Fruit fly (Drosophila melanogaster): ENCODE measurements around the gene CG3703.

DNA sequence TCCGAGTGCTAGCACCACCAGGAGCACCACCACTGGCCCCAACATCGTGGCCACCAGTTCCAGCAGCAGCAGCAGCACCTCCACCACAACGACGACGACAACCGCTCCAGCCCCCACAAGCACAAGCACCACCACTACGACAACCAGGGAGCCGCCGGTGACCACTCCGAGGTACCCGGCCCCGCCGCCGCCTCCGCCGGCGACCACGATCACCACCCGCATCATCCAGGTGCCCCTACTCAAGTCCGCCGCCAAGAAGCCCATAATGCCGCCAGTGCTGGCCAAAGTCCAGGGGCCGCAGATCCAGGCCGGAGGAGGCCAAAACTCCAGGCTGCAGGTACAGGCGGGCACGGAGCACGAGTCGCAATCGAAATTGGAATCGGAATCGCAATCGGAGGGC is 11.6 kb downstream of the CG3703 start:
- no peak for TF ChIP-seq CTCF (optimal IDR thresholded peaks at IDR 0.05)
- TF ChIP-seq CG8478 (optimal IDR thresholded peaks at IDR 0.05): no peak
